Worm (Caenorhabditis elegans) whole organism, early embryonic: ENCODE measurements around the gene hacl-1.
"Not testable (repeated sequence)": the region's sequence is repeated elsewhere in the genome, so short reads cannot be mapped to it uniquely, and the experiment has no call there.

Source experiments
- B0310.2 ChIP-seq: sonication (generic microtip); optimal IDR thresholded peaks from 2 replicates; lab custom pipeline; 2016; ENCODE audit warnings: mild to moderate bottlenecking, missing genetic modification characterization, missing compliant biosample characterization
- F13C5.2 ChIP-seq: sonication (generic microtip); optimal IDR thresholded peaks from 2 replicates; lab custom pipeline; 2017; ENCODE audit warnings: mild to moderate bottlenecking, missing genetic modification characterization, inconsistent platforms, missing compliant biosample characterization
- aly-1 ChIP-seq: sonication (generic microtip); optimal IDR thresholded peaks from 2 replicates; lab custom pipeline; 2016; ENCODE audit warnings: missing genetic modification characterization, missing compliant biosample characterization
- ama-1 ChIP-seq: fragments of 150-350 bp; optimal IDR thresholded peaks from 2 replicates; lab custom pipeline; 2014
- ceh-13 ChIP-seq: fragments of 200-800 bp; sonication (Bioruptor generic); optimal IDR thresholded peaks from 2 replicates; lab custom pipeline; 2018; ENCODE audit warnings: mild to moderate bottlenecking, missing genetic modification characterization, missing compliant biosample characterization
- ceh-36 ChIP-seq: sonication (generic microtip); optimal IDR thresholded peaks from 2 replicates; lab custom pipeline; 2016; ENCODE audit warnings: missing genetic modification characterization, inconsistent platforms, missing compliant biosample characterization
- ets-7 ChIP-seq: sonication (generic microtip); optimal IDR thresholded peaks from 2 replicates; lab custom pipeline; 2016; ENCODE audit warnings: missing genotype, missing genetic modification characterization, missing compliant biosample characterization
- flt-1 ChIP-seq: fragments of 200-800 bp; sonication (Bioruptor generic); IDR thresholded peaks from 2 replicates; pipeline ENCODE4 v1.3.6; 2022; ENCODE audit warnings: missing genetic modification characterization, missing compliant biosample characterization
- hmbx-1 ChIP-seq: sonication (generic microtip); optimal IDR thresholded peaks from 2 replicates; lab custom pipeline; 2016; ENCODE audit warnings: mild to moderate bottlenecking, missing genetic modification characterization, missing compliant biosample characterization
- hmg-4 ChIP-seq: fragments of 200-800 bp; sonication (Bioruptor generic); optimal IDR thresholded peaks from 2 replicates; lab custom pipeline; 2018; ENCODE audit warnings: mild to moderate bottlenecking, missing genetic modification characterization, missing compliant biosample characterization
- hnd-1 ChIP-seq: sonication (generic microtip); optimal IDR thresholded peaks from 2 replicates; lab custom pipeline; 2016; ENCODE audit warnings: missing genetic modification characterization, missing compliant biosample characterization
- pes-1 ChIP-seq: fragments of 200-800 bp; sonication (Bioruptor generic); IDR thresholded peaks from 2 replicates; pipeline ENCODE4 v1.3.6; 2022; ENCODE audit warnings: missing genetic modification reagents, missing genetic modification characterization, missing compliant biosample characterization
- scrt-1 ChIP-seq: fragments of 200-800 bp; sonication (Bioruptor generic); IDR thresholded peaks from 2 replicates; pipeline ENCODE4 v1.3.6; 2022; ENCODE audit warnings: missing genetic modification characterization, missing compliant biosample characterization
- sea-1 ChIP-seq: fragments of 200-800 bp; sonication (Bioruptor generic); conservative IDR thresholded peaks from 2 replicates; pipeline ENCODE4 v1.3.6; 2022; ENCODE audit warnings: missing genetic modification characterization, missing compliant biosample characterization
- tbx-11 ChIP-seq: fragments of 200-800 bp; sonication (Bioruptor generic); IDR thresholded peaks from 2 replicates; pipeline ENCODE4 v1.3.6; 2022; ENCODE audit warnings: missing genetic modification characterization, missing compliant biosample characterization
- tbx-37 ChIP-seq: fragments of 200-800 bp; sonication (Bioruptor generic); conservative IDR thresholded peaks from 2 replicates; pipeline ENCODE4 v1.3.6; 2022; ENCODE audit warnings: missing genetic modification reagents, missing genetic modification characterization, missing compliant biosample characterization
- tra-4 ChIP-seq: sonication (generic microtip); optimal IDR thresholded peaks from 2 replicates; lab custom pipeline; 2017; ENCODE audit warnings: missing genetic modification characterization, missing compliant biosample characterization

hacl-1 gene

ce11 chrII:11451738-11452137 is 41.0 kb downstream of the hacl-1 start:
- no peak for TF ChIP-seq B0310.2 (tag; lab: Kevin White, UChicago)
- TF ChIP-seq ets-7 (tag; lab: Kevin White, UChicago): no peak
- TF ChIP-seq tbx-11: no peak
- no peak for TF ChIP-seq ama-1 (lab: Kevin White, UChicago)

- TF ChIP-seq tbx-37 (GFP tag; lab: Robert Waterston, UW) (no peak), B0310.2 (tag; lab: Kevin White, UChicago) (no peak)
These were observed 41.9 kb downstream of the hacl-1 start for ce11 chrII:11450882-11451281.

DNA sequence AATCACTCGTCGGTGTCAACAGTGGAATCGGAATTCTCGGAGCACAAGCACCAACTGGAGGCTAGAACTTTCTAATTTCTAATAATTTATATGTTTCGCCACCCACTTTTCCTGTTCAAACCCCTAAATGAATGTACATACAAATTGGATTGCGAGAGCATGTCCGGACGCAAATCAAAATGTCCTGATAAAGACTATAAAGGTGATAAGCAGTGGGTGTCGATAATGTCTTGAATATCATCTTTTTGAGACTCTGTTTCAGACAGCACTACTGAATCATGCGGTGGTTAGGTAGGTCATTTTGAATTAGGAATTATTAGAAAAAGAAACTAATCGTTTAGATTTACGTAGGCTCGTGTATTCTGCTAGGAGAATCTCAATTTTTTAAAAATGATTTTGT is 44.0 kb downstream of the hacl-1 start, which contains the start of gene W02B12.1:
W02B12.1 (plus strand) TSS at position 269 of the 400 bp plus-strand sequence.
- TF ChIP-seq tra-4: no peak
- TF ChIP-seq tbx-37 (GFP tag; lab: Robert Waterston, UW): no peak
- no peak for TF ChIP-seq ets-7 (tag; lab: Kevin White, UChicago)
- no peak for TF ChIP-seq sea-1 (GFP tag; lab: Robert Waterston, UW)
- TF ChIP-seq tbx-11: no peak
- no peak for TF ChIP-seq flt-1 (GFP tag; lab: Robert Waterston, UW)
- no peak for TF ChIP-seq pes-1 (GFP tag; lab: Robert Waterston, UW)

ce11 chrII:11444973-11445372 is 47.8 kb downstream of the hacl-1 start, which contains the start of gene W02B12.13:
Gene W02B12.13 (plus strand): TSS chrII:11445273.
- no peak for TF ChIP-seq tra-4
- no peak for TF ChIP-seq scrt-1 (GFP tag; lab: Robert Waterston, UW)
- TF ChIP-seq aly-1 (tag; lab: Kevin White, UChicago): no peak
- no peak for TF ChIP-seq pes-1 (GFP tag; lab: Robert Waterston, UW)
- TF ChIP-seq tbx-37 (GFP tag; lab: Robert Waterston, UW): no peak
- no peak for TF ChIP-seq hmbx-1
- no peak for TF ChIP-seq ets-7 (tag; lab: Kevin White, UChicago)
- TF ChIP-seq ama-1 (lab: Kevin White, UChicago): no peak
- TF ChIP-seq flt-1 (GFP tag; lab: Robert Waterston, UW): no peak
- TF ChIP-seq ceh-36 (tag; lab: Kevin White, UChicago): no peak
- TF ChIP-seq ceh-13 (GFP tag; lab: Kevin White, UChicago): no peak
- TF ChIP-seq hmg-4 (GFP tag; lab: Kevin White, UChicago): no peak
- no peak for TF ChIP-seq hnd-1 (tag; lab: Kevin White, UChicago)
- no peak for TF ChIP-seq B0310.2 (tag; lab: Kevin White, UChicago)
- no peak for TF ChIP-seq sea-1 (GFP tag; lab: Robert Waterston, UW)
- no peak for TF ChIP-seq tbx-11
- TF ChIP-seq F13C5.2 (tag; lab: Kevin White, UChicago): no peak

ce11 chrII:11443862-11444261 is 48.9 kb downstream of the hacl-1 start, which contains the start of gene adbp-1:
Gene adbp-1 (plus strand): TSS chrII:11444162.
- TF ChIP-seq hmbx-1 (no peak), F13C5.2 (tag; lab: Kevin White, UChicago) (no peak), B0310.2 (tag; lab: Kevin White, UChicago) (no peak), flt-1 (GFP tag; lab: Robert Waterston, UW) (no peak), ceh-13 (GFP tag; lab: Kevin White, UChicago) (no peak), hnd-1 (tag; lab: Kevin White, UChicago) (no peak), hmg-4 (GFP tag; lab: Kevin White, UChicago) (no peak), ets-7 (tag; lab: Kevin White, UChicago) (no peak)

- no peak for TF ChIP-seq tbx-11
- no peak for TF ChIP-seq aly-1 (tag; lab: Kevin White, UChicago)
- no peak for TF ChIP-seq tra-4
- TF ChIP-seq ama-1 (lab: Kevin White, UChicago): no peak
- no peak for TF ChIP-seq sea-1 (GFP tag; lab: Robert Waterston, UW)
- no peak for TF ChIP-seq ets-7 (tag; lab: Kevin White, UChicago)
- no peak for TF ChIP-seq hnd-1 (tag; lab: Kevin White, UChicago)
- TF ChIP-seq tbx-37 (GFP tag; lab: Robert Waterston, UW): no peak
- no peak for TF ChIP-seq hmbx-1
- no peak for TF ChIP-seq ceh-36 (tag; lab: Kevin White, UChicago)
- TF ChIP-seq scrt-1 (GFP tag; lab: Robert Waterston, UW): no peak
- no peak for TF ChIP-seq flt-1 (GFP tag; lab: Robert Waterston, UW)
- TF ChIP-seq B0310.2 (tag; lab: Kevin White, UChicago): no peak
- no peak for TF ChIP-seq hmg-4 (GFP tag; lab: Kevin White, UChicago)
- TF ChIP-seq pes-1 (GFP tag; lab: Robert Waterston, UW): no peak
- no peak for TF ChIP-seq ceh-13 (GFP tag; lab: Kevin White, UChicago)
These were observed 49.6 kb downstream of the hacl-1 start for ce11 chrII:11443128-11443527.

- TF ChIP-seq pes-1 (GFP tag; lab: Robert Waterston, UW); ceh-36 (tag; lab: Kevin White, UChicago); ceh-13 (GFP tag; lab: Kevin White, UChicago): not testable (repeated sequence)
These were observed 50.3 kb downstream of the hacl-1 start, which contains the start of gene ebp-2 for ce11 chrII:11442425-11442824. Gene ebp-2 (plus strand): TSS chrII:11442725.

ce11 chrII:11440265-11440664 is 52.5 kb downstream of the hacl-1 start, which contains the start of gene VW02B12L.2:
Gene VW02B12L.2 (minus strand): TSS chrII:11440329.
- TF ChIP-seq tbx-37 (GFP tag; lab: Robert Waterston, UW) (no peak), hmg-4 (GFP tag; lab: Kevin White, UChicago) (peak; percentile 21)
